Fruit fly (Drosophila melanogaster): ENCODE data around the gene Hcf.
A peak's percentile ranks its signal among the peaks of the same experiment; 100 is the strongest.

dm6 chr4:406843-407242, 47.1 kb downstream of the Hcf start:
- TF ChIP-seq CG9705 (GFP tag; optimal IDR thresholded peaks at IDR 0.05) = no peak
- peak; percentile 25 for TF ChIP-seq brk (GFP tag; optimal IDR thresholded peaks at IDR 0.05)
- no peak for TF ChIP-seq jim (GFP tag; optimal IDR thresholded peaks at IDR 0.05)
- TF ChIP-seq rgr (GFP tag; optimal IDR thresholded peaks at IDR 0.05) = peak; percentile 42
- peak; percentile 24 for TF ChIP-seq fru (GFP tag; optimal IDR thresholded peaks at IDR 0.05)
- TF ChIP-seq usp (GFP tag; optimal IDR thresholded peaks at IDR 0.05) = no peak
- no peak for TF ChIP-seq dl (GFP tag; optimal IDR thresholded peaks at IDR 0.05; ENCODE audit: insufficient read depth in 1 of 2, partially characterized antibody in 2 of 2)
